Worm (Caenorhabditis elegans) whole organism, L2 larva: Measurements from ENCODE around the gene gfi-3.
A peak's percentile ranks its signal among the peaks of the same experiment; 100 is the strongest.

Source experiments
- R02D3.7 ChIP-seq: fragments of 150-350 bp; optimal IDR thresholded peaks from 2 replicates; lab custom pipeline; 2014; ENCODE audit warnings: missing biosample characterization, missing genetic modification characterization
- ama-1 ChIP-seq: fragments of 150-350 bp; optimal IDR thresholded peaks from 2 replicates; lab custom pipeline; 2018; ENCODE audit warnings: inconsistent platforms
- blmp-1 ChIP-seq: sonication (generic microtip); optimal IDR thresholded peaks from 2 replicates; lab custom pipeline; 2017; ENCODE audit warnings: missing genetic modification characterization, mild to moderate bottlenecking, missing compliant biosample characterization, antibody characterized with exemption, moderate library complexity; ENCODE audit not compliant: insufficient read depth
- ceh-16 ChIP-seq: fragments of 150-350 bp; optimal IDR thresholded peaks from 2 replicates; lab custom pipeline; 2014; ENCODE audit warnings: missing biosample characterization, missing genetic modification characterization
- ceh-82 ChIP-seq: fragments of 150-350 bp; optimal IDR thresholded peaks from 2 replicates; lab custom pipeline; 2014; ENCODE audit warnings: missing biosample characterization, missing genetic modification characterization
- lin-39 ChIP-seq: fragments of 150-350 bp; optimal IDR thresholded peaks from 2 replicates; lab custom pipeline; 2014; ENCODE audit warnings: missing biosample characterization, missing genetic modification reagents, missing genetic modification characterization
- nhr-10 ChIP-seq: sonication (generic microtip); optimal IDR thresholded peaks from 2 replicates; lab custom pipeline; 2017; ENCODE audit warnings: missing biosample characterization, missing genetic modification characterization
- nhr-11 ChIP-seq: fragments of 150-350 bp; optimal IDR thresholded peaks from 2 replicates; lab custom pipeline; 2014; ENCODE audit warnings: missing biosample characterization, missing genetic modification characterization
- nhr-12 ChIP-seq: fragments of 150-350 bp; optimal IDR thresholded peaks from 2 replicates; lab custom pipeline; 2014; ENCODE audit warnings: missing biosample characterization, missing genetic modification characterization
- nhr-21 ChIP-seq: fragments of 150-350 bp; optimal IDR thresholded peaks from 2 replicates; lab custom pipeline; 2014; ENCODE audit warnings: missing biosample characterization, missing genetic modification characterization
- nhr-77 ChIP-seq: fragments of 150-350 bp; optimal IDR thresholded peaks from 2 replicates; lab custom pipeline; 2014; ENCODE audit warnings: missing biosample characterization, missing genetic modification characterization
- snpc-4 ChIP-seq: fragments of 150-350 bp; optimal IDR thresholded peaks from 2 replicates; lab custom pipeline; 2014; ENCODE audit warnings: missing biosample characterization, missing genetic modification characterization
- ztf-11 ChIP-seq: sonication (generic microtip); optimal IDR thresholded peaks from 2 replicates; lab custom pipeline; 2017; ENCODE audit warnings: missing biosample characterization, missing genetic modification characterization
- ztf-4 ChIP-seq: fragments of 150-350 bp; optimal IDR thresholded peaks from 2 replicates; lab custom pipeline; 2014; ENCODE audit warnings: missing biosample characterization, missing genetic modification characterization

DNA sequence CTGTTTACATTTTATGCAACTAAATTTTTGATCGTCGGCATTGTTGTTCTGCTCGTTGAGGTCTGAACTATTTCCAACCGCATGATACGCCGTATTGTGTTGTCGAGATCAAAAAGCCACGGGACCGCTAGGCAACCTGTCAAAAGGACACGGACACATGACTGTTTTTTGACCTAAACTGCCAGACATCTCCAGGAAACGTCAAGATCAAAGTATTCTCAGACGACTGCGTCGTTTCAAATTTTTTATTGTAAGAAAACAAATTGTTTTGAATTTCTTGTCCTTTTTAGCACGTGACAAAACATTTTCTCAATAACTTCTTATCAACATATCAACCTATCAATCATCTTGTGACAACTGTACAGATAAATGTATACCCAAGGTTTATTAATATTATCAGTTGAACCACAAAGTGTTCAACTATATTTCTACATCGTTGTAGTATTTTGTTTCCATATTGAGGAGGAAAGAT, 21.8 kb downstream of the gfi-3 start:
- TF ChIP-seq blmp-1 (tag; lab: Kevin White, UChicago), result peak; percentile 68
- no peak for TF ChIP-seq R02D3.7 (tag; lab: Kevin White, UChicago)
- no peak for TF ChIP-seq nhr-12 (tag; lab: Kevin White, UChicago)
- no peak for TF ChIP-seq lin-39 (tag; lab: Kevin White, UChicago)
- TF ChIP-seq ama-1 (lab: Kevin White, UChicago), result peak; percentile 20
- no peak for TF ChIP-seq ztf-4 (tag; lab: Kevin White, UChicago)
- TF ChIP-seq ztf-11 (tag; lab: Kevin White, UChicago), result no peak
- TF ChIP-seq snpc-4 (tag; lab: Kevin White, UChicago), result no peak
- no peak for TF ChIP-seq ceh-16
- TF ChIP-seq nhr-21 (tag; lab: Kevin White, UChicago), result peak; percentile 75
- no peak for TF ChIP-seq nhr-77
- TF ChIP-seq ceh-82, result no peak
- no peak for TF ChIP-seq nhr-10 (tag; lab: Kevin White, UChicago)
- TF ChIP-seq nhr-11 (tag; lab: Kevin White, UChicago), result no peak
